Fruit fly (Drosophila melanogaster) whole organism: ENCODE data around the gene CG1764.

ENCODE experiments used
- CG8478 ChIP-seq: fragments of >200 bp; optimal IDR thresholded peaks from 2 replicates; lab custom pipeline; 2018; ENCODE audit warnings: inconsistent platforms
- pan ChIP-seq: fragments of >200 bp; optimal IDR thresholded peaks from 2 replicates; lab custom pipeline; 2017
- psq ChIP-seq: fragments of >200 bp; optimal IDR thresholded peaks from 2 replicates; lab custom pipeline; 2017
- usp ChIP-seq: fragments of >200 bp; optimal IDR thresholded peaks from 2 replicates; lab custom pipeline; 2017; ENCODE audit warnings: missing biosample characterization, missing genetic modification characterization, mixed read lengths

dm6 chrX:13254442-13254841 is 47.8 kb downstream of the CG1764 start:
- TF ChIP-seq usp (GFP tag; lab: Kevin White, UChicago) (no peak), CG8478 (no peak), psq (lab: Kevin White, UChicago) (no peak), pan (lab: Kevin White, UChicago) (no peak)
